Worm (Caenorhabditis elegans): ENCODE results near the gene F36H1.11.
"Not testable (repeated sequence)": the region's sequence is repeated elsewhere in the genome, so short reads cannot be mapped to it uniquely, and the experiment has no call there.

Gene F36H1.11

DNA sequence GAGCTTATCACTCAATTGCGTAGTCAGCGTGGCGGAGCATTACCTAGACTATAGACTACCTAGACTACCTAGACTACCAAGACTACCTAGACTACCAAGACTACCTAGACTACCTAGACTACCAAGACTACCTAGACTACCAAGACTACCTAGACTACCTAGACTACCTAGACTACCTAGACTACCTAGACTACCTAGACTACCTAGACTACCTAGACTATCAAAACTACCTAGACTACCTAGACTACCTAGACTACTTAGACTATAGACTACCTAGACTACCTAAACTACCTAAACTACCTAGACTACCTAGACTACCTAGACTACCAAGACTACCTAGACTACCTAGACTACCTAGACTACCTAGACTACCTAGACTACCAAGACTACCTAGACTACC lies 21.9 kb downstream of the F36H1.11 start:
- peak; percentile 46 for TF ChIP-seq zag-1 (tag; optimal IDR thresholded peaks at IDR 0.05)
- TF ChIP-seq unc-62 (GFP tag; optimal IDR thresholded peaks at IDR 0.05 in 1 of 2) = peak in 1 of 2 experiments; percentile 96
- not testable (repeated sequence) for TF ChIP-seq unc-62 (tag; optimal IDR thresholded peaks at IDR 0.05)

DNA sequence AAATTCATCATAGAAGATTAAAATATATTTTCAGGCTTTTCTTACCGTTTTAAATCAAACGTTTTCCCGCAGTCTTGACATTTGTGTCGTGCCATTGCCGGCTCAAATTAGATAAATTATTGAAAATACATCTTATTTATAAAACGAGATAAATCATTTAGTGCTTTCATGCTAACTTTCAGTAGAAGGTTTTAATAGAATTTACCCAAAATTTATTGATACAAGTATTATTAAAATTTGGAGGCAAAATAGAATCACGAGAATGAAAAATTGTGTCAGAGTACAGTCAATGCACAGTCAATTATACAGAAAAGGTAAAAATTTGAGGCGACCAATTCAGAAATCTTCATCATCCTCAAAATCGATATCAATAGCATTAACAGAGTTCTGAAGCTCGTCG lies 29.5 kb downstream of the F36H1.11 start, which contains the start of gene Y5F2A.4:
Gene Y5F2A.4, minus strand, starts transcription at position 101 of the 400 bp plus-strand sequence.
- TF ChIP-seq F44E2.7 (GFP tag; IDR thresholded peaks at IDR 0.05) = no peak
- no peak for TF ChIP-seq dpl-1 (GFP tag; optimal IDR thresholded peaks at IDR 0.05)
- no peak for TF ChIP-seq tag-97 (GFP tag; IDR thresholded peaks at IDR 0.05)

DNA sequence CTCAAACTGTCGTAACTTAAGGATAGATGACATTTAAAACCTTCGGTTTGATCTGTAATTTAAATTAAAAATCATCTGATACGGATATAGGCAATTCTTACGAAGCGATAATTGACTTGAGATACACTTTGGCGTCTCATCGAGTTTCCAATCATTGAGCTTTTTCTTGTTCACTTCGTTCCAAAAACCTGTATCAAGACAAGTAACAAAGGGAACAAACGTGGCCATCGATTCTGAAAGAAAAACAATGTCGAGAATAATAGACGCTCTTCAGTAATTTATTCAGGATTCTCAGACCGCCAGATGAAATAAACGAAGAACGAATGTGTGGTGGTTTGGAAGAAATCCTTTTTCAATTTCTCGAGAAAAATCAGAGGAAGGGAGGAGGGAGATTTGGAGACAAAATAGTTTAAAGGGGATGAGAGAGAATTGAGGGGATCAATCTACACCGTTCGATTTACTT lies 31.9 kb downstream of the F36H1.11 start, which contains the start of gene atg-7:
Gene atg-7, minus strand, starts transcription at position 233 of the 463 bp plus-strand sequence.
- no peak for TF ChIP-seq lim-7 (GFP tag; IDR thresholded peaks at IDR 0.05)
- TF ChIP-seq nhr-111 (GFP tag; optimal IDR thresholded peaks at IDR 0.05) = no peak
- TF ChIP-seq fos-1 (tag; optimal IDR thresholded peaks at IDR 0.05) = no peak
- TF ChIP-seq T20F7.1 (GFP tag; optimal IDR thresholded peaks at IDR 0.05) = no peak
- TF ChIP-seq D1046.2 (GFP tag; IDR thresholded peaks at IDR 0.05) = no peak
- no peak for TF ChIP-seq zag-1 (tag; optimal IDR thresholded peaks at IDR 0.05)
- TF ChIP-seq madf-9 (GFP tag; conservative IDR thresholded peaks at IDR 0.05) = no peak
- TF ChIP-seq lin-1 (GFP tag; IDR thresholded peaks at IDR 0.05) = no peak
- TF ChIP-seq hif-1 (tag; optimal IDR thresholded peaks at IDR 0.05) = peak in 1 of 2 experiments; percentile 10
- no peak for TF ChIP-seq ztf-11 (tag; optimal IDR thresholded peaks at IDR 0.05)
- TF ChIP-seq dmd-9 (GFP tag; IDR thresholded peaks at IDR 0.05) = no peak
- no peak for TF ChIP-seq mdt-29 (GFP tag; IDR thresholded peaks at IDR 0.05)
- TF ChIP-seq hlh-30 (tag; optimal IDR thresholded peaks at IDR 0.05; ENCODE audit: insufficient read depth) = no peak
- TF ChIP-seq arid-1 (GFP tag; conservative IDR thresholded peaks at IDR 0.05) = no peak
- TF ChIP-seq mxl-2 (GFP tag; conservative IDR thresholded peaks at IDR 0.05) = no peak
- no peak for TF ChIP-seq egl-27 (tag; optimal IDR thresholded peaks at IDR 0.05)
- TF ChIP-seq nhr-6 (tag; optimal IDR thresholded peaks at IDR 0.05) = no peak
- 0 out of 2 replicates have a peak, but pooled peaks have one; percentile 25 for TF ChIP-seq ctbp-1 (GFP tag; IDR thresholded peaks at IDR 0.05)
- no peak for TF ChIP-seq lin-13 (GFP tag; optimal IDR thresholded peaks at IDR 0.05)
- TF ChIP-seq fkh-10 (GFP tag; optimal IDR thresholded peaks at IDR 0.05) = no peak
- no peak for TF ChIP-seq vab-7 (GFP tag; IDR thresholded peaks at IDR 0.05)
- no peak for TF ChIP-seq nhr-11 (tag; optimal IDR thresholded peaks at IDR 0.05)
- no peak for TF ChIP-seq daf-16 (GFP tag; optimal IDR thresholded peaks at IDR 0.05)
- TF ChIP-seq daf-16 (tag; optimal IDR thresholded peaks at IDR 0.05) = peak; percentile 51
- no peak for TF ChIP-seq aha-1 (tag)
- no peak for TF ChIP-seq egl-43 (GFP tag; IDR thresholded peaks at IDR 0.05)
- no peak for TF ChIP-seq hmg-1.1 (GFP tag; IDR thresholded peaks at IDR 0.05)
- peak; percentile 25 for TF ChIP-seq gei-8 (GFP tag; optimal IDR thresholded peaks at IDR 0.05)
- no peak for TF ChIP-seq dpl-1 (GFP tag; optimal IDR thresholded peaks at IDR 0.05)
- TF ChIP-seq ZK546.5 (tag; optimal IDR thresholded peaks at IDR 0.05) = no peak
- TF ChIP-seq F26F4.8 (GFP tag; conservative IDR thresholded peaks at IDR 0.05) = no peak
- TF ChIP-seq nhr-237 (tag; optimal IDR thresholded peaks at IDR 0.05) = no peak
- no peak for TF ChIP-seq ceh-62 (tag; optimal IDR thresholded peaks at IDR 0.05)
- no peak for TF ChIP-seq duxl-1 (tag; optimal IDR thresholded peaks at IDR 0.05; ENCODE audit: poor library complexity)
- no peak for TF ChIP-seq lin-39 (tag; optimal IDR thresholded peaks at IDR 0.05)
- no peak for TF ChIP-seq jun-1 (tag; optimal IDR thresholded peaks at IDR 0.05)
- peak; percentile 83 for TF ChIP-seq ama-1 (optimal IDR thresholded peaks at IDR 0.05)
- TF ChIP-seq nhr-76 (tag; optimal IDR thresholded peaks at IDR 0.05) = no peak
- TF ChIP-seq Y48G9A.11 (GFP tag; IDR thresholded peaks at IDR 0.05) = no peak
- peak in 1 of 2 experiments; percentile 5 for TF ChIP-seq mdl-1 (tag; optimal IDR thresholded peaks at IDR 0.05)
- TF ChIP-seq mxl-3 (GFP tag; optimal IDR thresholded peaks at IDR 0.05) = no peak
- TF ChIP-seq nhr-10 (tag; optimal IDR thresholded peaks at IDR 0.05) = no peak
- peak; percentile 17 for TF ChIP-seq nhr-102 (tag; optimal IDR thresholded peaks at IDR 0.05)
- TF ChIP-seq daf-8 (GFP tag; IDR thresholded peaks at IDR 0.05) = no peak
- no peak for TF ChIP-seq ceh-44 (GFP tag; IDR thresholded peaks at IDR 0.05)

Measured in whole organism, L4 larva.